Fruit fly (Drosophila melanogaster) whole organism, embryonic: Measurements from ENCODE around the gene CG33307.

Experiments
- Abd-B ChIP-seq: fragments of 200-800 bp; sonication (Bioruptor generic); optimal IDR thresholded peaks from 2 replicates; lab custom pipeline; 2018; ENCODE audit warnings: missing biosample characterization, mild to moderate bottlenecking, missing genetic modification characterization, moderate library complexity
- Awh ChIP-seq: fragments of 200-800 bp; sonication (Bioruptor generic); IDR thresholded peaks from 2 replicates; pipeline ENCODE4, ENCODE4 v1.3.6; 2022; ENCODE audit warnings: missing biosample characterization, missing genetic modification characterization
- BEAF-32 ChIP-seq: fragments of 200-800 bp; sonication (Bioruptor generic); optimal IDR thresholded peaks from 3 replicates; lab custom pipeline; 2017; ENCODE audit warnings: missing biosample characterization, missing genetic modification characterization, mild to moderate bottlenecking, moderate library complexity, missing genetic modification reagents
- CG11085 ChIP-seq: fragments of 200-800 bp; sonication (Bioruptor generic); IDR thresholded peaks from 2 replicates; pipeline ENCODE4 v1.3.6; 2022; ENCODE audit warnings: missing biosample characterization, missing genetic modification characterization
- CG12236 ChIP-seq: fragments of 200-800 bp; sonication (Bioruptor generic); optimal IDR thresholded peaks from 2 replicates; lab custom pipeline; 2016; ENCODE audit warnings: missing biosample characterization, missing genetic modification characterization
- CG12659 ChIP-seq: fragments of 200-800 bp; sonication (Bioruptor generic); optimal IDR thresholded peaks from 3 replicates; lab custom pipeline; 2017; ENCODE audit warnings: mild to moderate bottlenecking, missing biosample characterization, missing genetic modification reagents, missing genetic modification characterization
- CG13287 ChIP-seq: fragments of 200-800 bp; sonication (Bioruptor generic); IDR thresholded peaks from 2 replicates; pipeline ENCODE4 v1.3.6; 2022; ENCODE audit warnings: missing biosample characterization, missing genetic modification characterization; ENCODE audit not compliant: partially characterized antibody
- CG14710 ChIP-seq: fragments of 200-800 bp; sonication (Bioruptor generic); optimal IDR thresholded peaks from 3 replicates; lab custom pipeline; 2019; ENCODE audit warnings: missing biosample characterization, mild to moderate bottlenecking, missing genetic modification characterization, moderate library complexity
- CG14860 ChIP-seq: fragments of 200-800 bp; sonication (Bioruptor generic); IDR thresholded peaks from 3 replicates; pipeline ENCODE4 v1.3.6; 2022; ENCODE audit warnings: missing biosample characterization, missing genetic modification characterization; ENCODE audit not compliant: partially characterized antibody
- CG15514 ChIP-seq: fragments of 200-800 bp; sonication (Bioruptor generic); optimal IDR thresholded peaks from 3 replicates; lab custom pipeline; 2017; ENCODE audit warnings: missing biosample characterization, missing genetic modification characterization, mild to moderate bottlenecking, moderate library complexity, missing genetic modification reagents
- CG16863 ChIP-seq: fragments of 200-800 bp; sonication (Bioruptor generic); optimal IDR thresholded peaks from 3 replicates; lab custom pipeline; 2016; ENCODE audit warnings: missing biosample characterization, missing genetic modification characterization
- CG17186 ChIP-seq: fragments of 200-800 bp; sonication (Bioruptor generic); optimal IDR thresholded peaks from 3 replicates; lab custom pipeline; 2017; ENCODE audit warnings: missing biosample characterization, missing genetic modification reagents, missing genetic modification characterization
- CG17912 ChIP-seq: fragments of 200-800 bp; sonication (Bioruptor generic); optimal IDR thresholded peaks from 2 replicates; lab custom pipeline; 2018; ENCODE audit warnings: missing biosample characterization, mild to moderate bottlenecking, missing genetic modification characterization
- CG18011 ChIP-seq: fragments of 200-800 bp; sonication (Bioruptor generic); optimal IDR thresholded peaks from 2 replicates; lab custom pipeline; 2017; ENCODE audit warnings: missing biosample characterization, missing genetic modification characterization, mild to moderate bottlenecking, moderate library complexity, missing genotype
- CG1832 ChIP-seq: fragments of 200-800 bp; sonication (Bioruptor generic); optimal IDR thresholded peaks from 2 replicates; lab custom pipeline; 2017; ENCODE audit warnings: missing biosample characterization, mild to moderate bottlenecking, missing genetic modification characterization, inconsistent platforms
- CG18476 ChIP-seq: fragments of 200-800 bp; sonication (Bioruptor generic); optimal IDR thresholded peaks from 2 replicates; lab custom pipeline; 2016; ENCODE audit warnings: missing biosample characterization, mild to moderate bottlenecking, missing genetic modification characterization
- CG18599 ChIP-seq: fragments of 200-800 bp; sonication (Bioruptor generic); optimal IDR thresholded peaks from 3 replicates; lab custom pipeline; 2017; ENCODE audit warnings: missing biosample characterization, missing genetic modification characterization, mild to moderate bottlenecking, moderate library complexity, missing genetic modification reagents
- CG2889 ChIP-seq: fragments of 200-800 bp; sonication (Bioruptor generic); IDR thresholded peaks from 3 replicates; pipeline ENCODE4 v1.3.6; 2022; ENCODE audit warnings: missing biosample characterization, missing genetic modification characterization
- CG30020 ChIP-seq: fragments of 200-800 bp; optimal IDR thresholded peaks from 2 replicates; lab custom pipeline; 2019; ENCODE audit warnings: missing biosample characterization, mild to moderate bottlenecking, missing genetic modification characterization, moderate library complexity
- CG3065 ChIP-seq: fragments of 200-800 bp; sonication (Bioruptor generic); optimal IDR thresholded peaks from 2 replicates; lab custom pipeline; 2016; ENCODE audit warnings: missing biosample characterization, missing genetic modification characterization
- CG31441 ChIP-seq: fragments of 200-800 bp; sonication (Bioruptor generic); IDR thresholded peaks from 2 replicates; pipeline ENCODE4 v1.3.6; 2022; ENCODE audit warnings: missing biosample characterization, missing genetic modification characterization
- CG32532 ChIP-seq: fragments of 200-800 bp; sonication (Bioruptor generic); IDR thresholded peaks from 2 replicates; pipeline ENCODE4 v1.3.6; 2022; ENCODE audit warnings: missing biosample characterization, missing genetic modification characterization
- CG3407 ChIP-seq: fragments of 200-800 bp; sonication (Bioruptor generic); optimal IDR thresholded peaks from 2 replicates; lab custom pipeline; 2018; ENCODE audit warnings: missing biosample characterization, mild to moderate bottlenecking, missing genetic modification characterization
- CG5245 ChIP-seq: fragments of 200-800 bp; sonication (Bioruptor generic); optimal IDR thresholded peaks from 3 replicates; lab custom pipeline; 2016; ENCODE audit warnings: missing biosample characterization, missing genetic modification characterization
- CG5953 ChIP-seq: fragments of 200-800 bp; sonication (Bioruptor generic); IDR thresholded peaks from 2 replicates; pipeline ENCODE4 v1.3.6; 2022; ENCODE audit warnings: missing biosample characterization, missing genetic modification characterization
- CG7839 ChIP-seq: fragments of 200-800 bp; sonication (Bioruptor generic); optimal IDR thresholded peaks from 3 replicates; lab custom pipeline; 2018; ENCODE audit warnings: missing biosample characterization, mild to moderate bottlenecking, missing genetic modification characterization, moderate library complexity
- CG7987 ChIP-seq: fragments of 200-800 bp; sonication (Bioruptor generic); optimal IDR thresholded peaks from 2 replicates; lab custom pipeline; 2018; ENCODE audit warnings: missing biosample characterization, mild to moderate bottlenecking, missing genetic modification characterization, moderate library complexity
- CG8089 ChIP-seq: fragments of 200-800 bp; sonication (Bioruptor generic); optimal IDR thresholded peaks from 3 replicates; lab custom pipeline; 2016; ENCODE audit warnings: missing biosample characterization, missing genetic modification characterization
- CG9797 ChIP-seq: fragments of 200-800 bp; sonication (Bioruptor generic); optimal IDR thresholded peaks from 3 replicates; lab custom pipeline; 2018; ENCODE audit warnings: missing biosample characterization, mild to moderate bottlenecking, missing genetic modification characterization
- Dek ChIP-seq: fragments of 200-800 bp; sonication (Bioruptor generic); optimal IDR thresholded peaks from 3 replicates; lab custom pipeline; 2019; ENCODE audit warnings: missing biosample characterization, mild to moderate bottlenecking, missing genetic modification characterization, moderate library complexity
- Dfd ChIP-seq, 2 experiments: fragments of >200 bp; optimal IDR thresholded peaks; 2 replicates each; lab custom pipeline; 2017; ENCODE audit warnings: missing biosample characterization in 2 of 2, missing genetic modification characterization in 2 of 2
- Dip2 ChIP-seq: fragments of 200-800 bp; sonication (Bioruptor generic); IDR thresholded peaks from 2 replicates; pipeline ENCODE4 v1.3.6; 2022; ENCODE audit warnings: missing biosample characterization, missing genetic modification characterization
- Doc3 ChIP-seq: fragments of 200-800 bp; sonication (Bioruptor generic); IDR thresholded peaks from 3 replicates; pipeline ENCODE4 v1.3.6; 2022; ENCODE audit warnings: missing biosample characterization, missing genetic modification characterization; ENCODE audit not compliant: partially characterized antibody
- E2f1 ChIP-seq: fragments of 200-800 bp; sonication (Bioruptor generic); IDR thresholded peaks from 2 replicates; pipeline ENCODE4 v1.3.6; 2022; ENCODE audit warnings: missing biosample characterization, missing genetic modification characterization
- Med ChIP-seq: fragments of 200-800 bp; sonication (Bioruptor generic); peaks from one replicate; lab custom pipeline; 2016; ENCODE audit warnings: missing biosample characterization, missing genetic modification characterization, mild to moderate bottlenecking, inconsistent platforms, moderate library complexity
- Nf-YB ChIP-seq: fragments of 200-800 bp; sonication (Bioruptor generic); optimal IDR thresholded peaks from 3 replicates; lab custom pipeline; 2019; ENCODE audit warnings: missing biosample characterization, mild to moderate bottlenecking, missing genetic modification characterization, moderate library complexity
- Opbp ChIP-seq: fragments of 200-800 bp; sonication (Bioruptor generic); IDR thresholded peaks from 3 replicates; pipeline ENCODE4 v1.3.6; 2022; ENCODE audit warnings: missing biosample characterization, missing genetic modification characterization; ENCODE audit not compliant: partially characterized antibody
- Sin3A ChIP-seq: fragments of >200 bp; optimal IDR thresholded peaks from 2 replicates; lab custom pipeline; 2018
- Sry-δ ChIP-seq: fragments of 200-800 bp; sonication (Bioruptor generic); optimal IDR thresholded peaks from 2 replicates; lab custom pipeline; 2016; ENCODE audit warnings: missing biosample characterization, missing genetic modification characterization
- YL-1 ChIP-seq: fragments of 200-800 bp; sonication (Bioruptor generic); optimal IDR thresholded peaks from 3 replicates; lab custom pipeline; 2017; ENCODE audit warnings: missing biosample characterization, mild to moderate bottlenecking, missing genetic modification characterization
- ato ChIP-seq: fragments of 200-800 bp; sonication (Bioruptor generic); IDR thresholded peaks from 2 replicates; pipeline ENCODE4 v1.3.6; 2022; ENCODE audit warnings: missing biosample characterization, missing genetic modification characterization; ENCODE audit not compliant: partially characterized antibody
- chinmo ChIP-seq: fragments of 200-800 bp; sonication (Bioruptor generic); IDR thresholded peaks from 4 replicates; pipeline ENCODE4 v1.3.6; 2022; ENCODE audit warnings: missing biosample characterization, missing genetic modification characterization; ENCODE audit not compliant: partially characterized antibody
- fd3F ChIP-seq: fragments of 200-800 bp; sonication (Bioruptor generic); optimal IDR thresholded peaks from 2 replicates; lab custom pipeline; 2018; ENCODE audit warnings: missing biosample characterization, mild to moderate bottlenecking, missing genetic modification characterization, moderate library complexity
- inv ChIP-seq: fragments of 200-800 bp; sonication (Bioruptor generic); IDR thresholded peaks from 2 replicates; pipeline ENCODE4 v1.3.6; 2022; ENCODE audit warnings: missing biosample characterization, missing genetic modification characterization; ENCODE audit not compliant: partially characterized antibody
- stwl ChIP-seq: fragments of 200-800 bp; sonication (Bioruptor generic); optimal IDR thresholded peaks from 3 replicates; lab custom pipeline; 2018; ENCODE audit warnings: missing biosample characterization, mild to moderate bottlenecking, missing genetic modification characterization, moderate library complexity
- tio ChIP-seq: fragments of 200-800 bp; sonication (Bioruptor generic); optimal IDR thresholded peaks from 2 replicates; lab custom pipeline; 2017; ENCODE audit warnings: missing biosample characterization, missing genetic modification characterization, inconsistent platforms
- trem ChIP-seq: fragments of 200-800 bp; optimal IDR thresholded peaks from 3 replicates; lab custom pipeline; 2019; ENCODE audit warnings: missing biosample characterization, mild to moderate bottlenecking, missing genetic modification characterization, moderate library complexity
- yki ChIP-seq: fragments of >200 bp; optimal IDR thresholded peaks from 3 replicates; lab custom pipeline; 2018
- zen ChIP-seq: fragments of 200-800 bp; sonication (Bioruptor generic); optimal IDR thresholded peaks from 3 replicates; lab custom pipeline; 2018; ENCODE audit warnings: missing biosample characterization, mild to moderate bottlenecking, missing genetic modification characterization, moderate library complexity
- zen2 ChIP-seq: fragments of 200-800 bp; sonication (Bioruptor generic); IDR thresholded peaks from 3 replicates; pipeline ENCODE4 v1.3.6; 2022; ENCODE audit warnings: missing biosample characterization, missing genetic modification characterization; ENCODE audit not compliant: partially characterized antibody

Gene CG33307

dm6 chr2L:13829540-13829939 lies 11.8 kb downstream of the CG33307 start, which contains the start of the genes Arpc1 and Orc5 (continued):
- TF ChIP-seq Awh (GFP tag; lab: Robert Waterston, UW), result no peak
- TF ChIP-seq CG18599 (GFP tag; lab: Kevin White, UChicago), result no peak
- peak; percentile 76 for TF ChIP-seq trem (tag; lab: Kevin White, UChicago)
- no peak for TF ChIP-seq CG2889 (GFP tag; lab: Robert Waterston, UW)
- TF ChIP-seq CG7987 (GFP tag; lab: Kevin White, UChicago), result no peak
- no peak for TF ChIP-seq CG8089
- no peak for TF ChIP-seq CG11085 (GFP tag; lab: Robert Waterston, UW)
- TF ChIP-seq chinmo (GFP tag; lab: Robert Waterston, UW), result 0 out of 4 replicates have a peak, but pooled peaks have one; percentile 65
- no peak for TF ChIP-seq CG12236 (GFP tag; lab: Kevin White, UChicago)
- TF ChIP-seq CG7839, result no peak
- peak; percentile 51 for TF ChIP-seq CG15514 (GFP tag; lab: Kevin White, UChicago)
- peak; percentile 61 for TF ChIP-seq CG17186
- peak; percentile 96 for TF ChIP-seq Sry-δ (GFP tag; lab: Kevin White, UChicago)
- TF ChIP-seq CG1832 (GFP tag; lab: Kevin White, UChicago), result no peak
- peak; percentile 63 for TF ChIP-seq CG14710 (tag; lab: Kevin White, UChicago)
- no peak for TF ChIP-seq fd3F (GFP tag; lab: Kevin White, UChicago)
- peak; percentile 83 for TF ChIP-seq CG14860 (GFP tag; lab: Robert Waterston, UW)
- TF ChIP-seq Dfd (GFP tag; optimal IDR thresholded peaks at IDR 0.05; lab: Kevin White, UChicago), result no peak
- TF ChIP-seq CG16863 (GFP tag; lab: Kevin White, UChicago), result no peak
- no peak for TF ChIP-seq CG32532
- TF ChIP-seq CG30020 (tag; lab: Kevin White, UChicago), result peak; percentile 39
- TF ChIP-seq CG31441 (GFP tag; lab: Robert Waterston, UW), result no peak
- TF ChIP-seq CG13287 (GFP tag; lab: Robert Waterston, UW), result peak; percentile 93
- TF ChIP-seq CG9797 (GFP tag; lab: Kevin White, UChicago), result peak; percentile 86
- peak; percentile 79 for TF ChIP-seq CG12659 (GFP tag; lab: Kevin White, UChicago)
- TF ChIP-seq Nf-YB (GFP tag; lab: Kevin White, UChicago), result no peak
- TF ChIP-seq ato (GFP tag; lab: Robert Waterston, UW), result peak; percentile 81
- no peak for TF ChIP-seq CG17912
- no peak for TF ChIP-seq tio (GFP tag; lab: Kevin White, UChicago)
- peak; percentile 72 for TF ChIP-seq zen2
- TF ChIP-seq Med (GFP tag; lab: Kevin White, UChicago), result peak; percentile 76
- TF ChIP-seq E2f1 (GFP tag; lab: Robert Waterston, UW), result peak; percentile 76
- peak; percentile 50 for TF ChIP-seq CG18011 (GFP tag; lab: Kevin White, UChicago)
- TF ChIP-seq YL-1, result peak; percentile 82
- peak; percentile 89 for TF ChIP-seq Opbp (GFP tag; lab: Robert Waterston, UW)
- TF ChIP-seq CG18476 (GFP tag; lab: Kevin White, UChicago), result no peak
- TF ChIP-seq Dip2 (GFP tag; lab: Robert Waterston, UW), result no peak
- TF ChIP-seq zen (tag; lab: Kevin White, UChicago), result peak; percentile 40
- peak; percentile 58 for TF ChIP-seq Sin3A (lab: Kevin White, UChicago)
- TF ChIP-seq CG5953 (GFP tag; lab: Robert Waterston, UW), result no peak
- peak; percentile 96 for TF ChIP-seq BEAF-32 (GFP tag; lab: Kevin White, UChicago)
- TF ChIP-seq inv (GFP tag; lab: Robert Waterston, UW), result peak; percentile 80; the same call in 1 of the 2 replicates
- TF ChIP-seq yki, result no peak
- TF ChIP-seq CG3407 (GFP tag; lab: Kevin White, UChicago), result no peak
- no peak for TF ChIP-seq Dek (tag; lab: Kevin White, UChicago)
- TF ChIP-seq Doc3, result peak; percentile 77
- no peak for TF ChIP-seq CG3065 (GFP tag; lab: Kevin White, UChicago)
- peak; percentile 48 for TF ChIP-seq stwl (tag; lab: Kevin White, UChicago)
- TF ChIP-seq CG5245 (GFP tag; lab: Kevin White, UChicago), result no peak
- TF ChIP-seq Abd-B, result peak; percentile 17
